Fruit fly (Drosophila melanogaster) whole organism, embryonic: ENCODE data around the gene Etl1.

Experiments
- B-H1 ChIP-seq: fragments of 200-800 bp; sonication (Bioruptor generic); IDR thresholded peaks from 3 replicates; pipeline ENCODE4 v1.3.6; 2022; ENCODE audit warnings: missing biosample characterization, missing genetic modification characterization
- CG1024 ChIP-seq: fragments of 200-800 bp; sonication (Bioruptor generic); IDR thresholded peaks from 2 replicates; pipeline ENCODE4 v1.3.6; 2022; ENCODE audit warnings: missing biosample characterization, missing genetic modification characterization
- CG10267 ChIP-seq: fragments of 200-800 bp; sonication (Bioruptor generic); optimal IDR thresholded peaks from 2 replicates; lab custom pipeline; 2018; ENCODE audit warnings: missing biosample characterization, mild to moderate bottlenecking, missing genetic modification characterization, moderate library complexity
- CG10462 ChIP-seq: fragments of 200-800 bp; sonication (Bioruptor generic); optimal IDR thresholded peaks from 2 replicates; lab custom pipeline; 2016; ENCODE audit warnings: missing biosample characterization, missing genetic modification characterization
- CG11398 ChIP-seq: fragments of 200-800 bp; sonication (Bioruptor generic); optimal IDR thresholded peaks from 2 replicates; lab custom pipeline; 2016; ENCODE audit warnings: missing biosample characterization, missing genetic modification characterization
- CG11560 ChIP-seq: fragments of 200-800 bp; sonication (Bioruptor generic); IDR thresholded peaks from 3 replicates; pipeline ENCODE4 v1.3.6; 2022; ENCODE audit warnings: missing biosample characterization, missing genetic modification characterization
- CG12299 ChIP-seq: fragments of 200-800 bp; sonication (Bioruptor generic); optimal IDR thresholded peaks from 2 replicates; lab custom pipeline; 2018; ENCODE audit warnings: missing biosample characterization, mild to moderate bottlenecking, missing genetic modification characterization
- CG14710 ChIP-seq: fragments of 200-800 bp; sonication (Bioruptor generic); optimal IDR thresholded peaks from 3 replicates; lab custom pipeline; 2019; ENCODE audit warnings: missing biosample characterization, mild to moderate bottlenecking, missing genetic modification characterization, moderate library complexity
- CG14860 ChIP-seq: fragments of 200-800 bp; sonication (Bioruptor generic); IDR thresholded peaks from 3 replicates; pipeline ENCODE4 v1.3.6; 2022; ENCODE audit warnings: missing biosample characterization, missing genetic modification characterization; ENCODE audit not compliant: partially characterized antibody
- CG17361 ChIP-seq: fragments of 200-800 bp; sonication (Bioruptor generic); IDR thresholded peaks from 3 replicates; pipeline ENCODE4 v1.3.6; 2022; ENCODE audit warnings: missing biosample characterization, missing genetic modification characterization
- CG18599 ChIP-seq: fragments of 200-800 bp; sonication (Bioruptor generic); optimal IDR thresholded peaks from 3 replicates; lab custom pipeline; 2017; ENCODE audit warnings: missing biosample characterization, missing genetic modification characterization, mild to moderate bottlenecking, moderate library complexity, missing genetic modification reagents
- CG2120 ChIP-seq: fragments of 200-800 bp; sonication (Bioruptor generic); optimal IDR thresholded peaks from 3 replicates; lab custom pipeline; 2016; ENCODE audit warnings: missing biosample characterization, missing genetic modification characterization
- CG30403 ChIP-seq: fragments of 200-800 bp; sonication (Bioruptor generic); optimal IDR thresholded peaks from 3 replicates; lab custom pipeline; 2016; ENCODE audit warnings: missing biosample characterization, missing genetic modification characterization
- CG34422 ChIP-seq: fragments of 200-800 bp; sonication (Bioruptor generic); IDR thresholded peaks from 3 replicates; pipeline ENCODE4 v1.3.6; 2022; ENCODE audit warnings: missing biosample characterization, missing genetic modification characterization
- CG7372 ChIP-seq: fragments of 200-800 bp; sonication (Bioruptor generic); IDR thresholded peaks from 2 replicates; pipeline ENCODE4 v1.3.6; 2022; ENCODE audit warnings: missing biosample characterization, missing genetic modification characterization
- CG7839 ChIP-seq: fragments of 200-800 bp; sonication (Bioruptor generic); optimal IDR thresholded peaks from 3 replicates; lab custom pipeline; 2018; ENCODE audit warnings: missing biosample characterization, mild to moderate bottlenecking, missing genetic modification characterization, moderate library complexity
- CG9876 ChIP-seq: fragments of 200-800 bp; sonication (Bioruptor generic); optimal IDR thresholded peaks from 2 replicates; lab custom pipeline; 2016; ENCODE audit warnings: missing biosample characterization, missing genetic modification characterization
- D ChIP-seq, 2 experiments: fragments of 200-800 bp in 1 of 2; fragments of >200 bp in 1 of 2; sonication (Bioruptor generic) in 1 of 2; optimal IDR thresholded peaks; 2 replicates in 1 of 2; 3 replicates in 1 of 2; lab custom pipeline; 2017; ENCODE audit warnings: mild to moderate bottlenecking in 1 of 2, missing biosample characterization in 1 of 2, missing genetic modification characterization in 1 of 2, missing genetic modification reagents in 1 of 2
- D19A ChIP-seq: fragments of 200-800 bp; optimal IDR thresholded peaks from 3 replicates; lab custom pipeline; 2019; ENCODE audit warnings: missing biosample characterization, mild to moderate bottlenecking, missing genetic modification characterization, moderate library complexity
- D19B ChIP-seq: fragments of 200-800 bp; sonication (Bioruptor generic); optimal IDR thresholded peaks from 2 replicates; lab custom pipeline; 2017; ENCODE audit warnings: missing biosample characterization, mild to moderate bottlenecking, missing genetic modification characterization
- Dip3 ChIP-seq: fragments of 200-800 bp; sonication (Bioruptor generic); optimal IDR thresholded peaks from 3 replicates; lab custom pipeline; 2016; ENCODE audit warnings: missing biosample characterization, missing genetic modification characterization
- HHEX ChIP-seq: fragments of 200-800 bp; sonication (Bioruptor generic); optimal IDR thresholded peaks from 3 replicates; lab custom pipeline; 2017; ENCODE audit warnings: missing biosample characterization, mild to moderate bottlenecking, missing genetic modification characterization, missing genetic modification reagents
- Hmr ChIP-seq: fragments of 200-800 bp; sonication (Bioruptor generic); optimal IDR thresholded peaks from 3 replicates; lab custom pipeline; 2017; ENCODE audit warnings: mild to moderate bottlenecking, missing biosample characterization, missing genetic modification reagents, missing genetic modification characterization
- NK7.1 ChIP-seq: fragments of 200-800 bp; sonication (Bioruptor generic); optimal IDR thresholded peaks from 3 replicates; lab custom pipeline; 2016; ENCODE audit warnings: missing biosample characterization, missing genetic modification characterization
- Oli ChIP-seq: fragments of 200-800 bp; sonication (Bioruptor generic); optimal IDR thresholded peaks from 2 replicates; lab custom pipeline; 2018; ENCODE audit warnings: missing biosample characterization, mild to moderate bottlenecking, missing genetic modification characterization, moderate library complexity
- Spps ChIP-seq: fragments of 200-800 bp; sonication (Bioruptor generic); optimal IDR thresholded peaks from 2 replicates; lab custom pipeline; 2018; ENCODE audit warnings: missing biosample characterization, mild to moderate bottlenecking, missing genetic modification characterization
- Usf ChIP-seq: fragments of 200-800 bp; sonication (Bioruptor generic); optimal IDR thresholded peaks from 2 replicates; lab custom pipeline; 2017; ENCODE audit warnings: missing genotype, missing biosample characterization, missing genetic modification characterization
- bbx ChIP-seq: fragments of 200-800 bp; sonication (Bioruptor generic); IDR thresholded peaks from 2 replicates; pipeline ENCODE4 v1.3.6; 2022; ENCODE audit warnings: missing biosample characterization, missing genetic modification characterization; ENCODE audit not compliant: partially characterized antibody
- btn ChIP-seq: fragments of 200-800 bp; sonication (Bioruptor generic); optimal IDR thresholded peaks from 2 replicates; lab custom pipeline; 2016; ENCODE audit warnings: missing biosample characterization, missing genetic modification characterization
- croc ChIP-seq: fragments of 200-800 bp; sonication (Bioruptor generic); conservative IDR thresholded peaks from 3 replicates; pipeline ENCODE4 v1.3.6; 2022; ENCODE audit warnings: missing biosample characterization, missing genetic modification characterization
- crp ChIP-seq, 2 experiments: fragments of 200-800 bp; sonication (Bioruptor generic); optimal IDR thresholded peaks; 2 replicates in 1 of 2; 3 replicates in 1 of 2; lab custom pipeline; 2017; ENCODE audit warnings: missing biosample characterization in 2 of 2, missing genetic modification characterization in 2 of 2, mild to moderate bottlenecking in 1 of 2, moderate library complexity in 1 of 2
- dm ChIP-seq: fragments of 200-800 bp; sonication (Bioruptor generic); optimal IDR thresholded peaks from 3 replicates; lab custom pipeline; 2016; ENCODE audit warnings: missing biosample characterization, missing genetic modification characterization
- ftz-f1 ChIP-seq: fragments of 200-800 bp; sonication (Bioruptor generic); optimal IDR thresholded peaks from 2 replicates; lab custom pipeline; 2016; ENCODE audit warnings: missing biosample characterization, missing genetic modification characterization
- fu2 ChIP-seq: fragments of 200-800 bp; sonication (Bioruptor generic); optimal IDR thresholded peaks from 2 replicates; lab custom pipeline; 2016; ENCODE audit warnings: missing biosample characterization, missing genetic modification characterization
- gt ChIP-seq: fragments of 200-800 bp; sonication (Bioruptor generic); IDR thresholded peaks from 2 replicates; pipeline ENCODE4 v1.3.6; 2022; ENCODE audit warnings: missing biosample characterization, missing genetic modification characterization
- kni ChIP-seq: fragments of 200-800 bp; sonication (Bioruptor generic); optimal IDR thresholded peaks from 3 replicates; lab custom pipeline; 2017; ENCODE audit warnings: mild to moderate bottlenecking, missing biosample characterization, missing genetic modification reagents, missing genetic modification characterization
- lab ChIP-seq: fragments of 200-800 bp; sonication (Bioruptor generic); optimal IDR thresholded peaks from 3 replicates; lab custom pipeline; 2017; ENCODE audit warnings: missing biosample characterization, missing genetic modification characterization, mild to moderate bottlenecking, moderate library complexity, missing genetic modification reagents
- lilli ChIP-seq: fragments of 200-800 bp; sonication (Bioruptor generic); optimal IDR thresholded peaks from 3 replicates; lab custom pipeline; 2016; ENCODE audit warnings: missing biosample characterization, missing genetic modification characterization
- oc ChIP-seq: fragments of 200-800 bp; sonication (Bioruptor generic); optimal IDR thresholded peaks from 2 replicates; lab custom pipeline; 2018; ENCODE audit warnings: missing biosample characterization, mild to moderate bottlenecking, missing genetic modification characterization, moderate library complexity
- p53 ChIP-seq: fragments of 200-800 bp; sonication (Bioruptor generic); optimal IDR thresholded peaks from 2 replicates; lab custom pipeline; 2016; ENCODE audit warnings: missing biosample characterization, missing genetic modification characterization
- peb ChIP-seq: fragments of 200-800 bp; sonication (Bioruptor generic); IDR thresholded peaks from 2 replicates; pipeline ENCODE4 v1.3.6; 2022; ENCODE audit warnings: missing biosample characterization, missing genetic modification characterization
- pfk ChIP-seq: fragments of 200-800 bp; sonication (Bioruptor generic); optimal IDR thresholded peaks from 2 replicates; lab custom pipeline; 2018; ENCODE audit warnings: missing biosample characterization, mild to moderate bottlenecking, missing genetic modification characterization, moderate library complexity
- salm ChIP-seq: fragments of 200-800 bp; sonication (Bioruptor generic); optimal IDR thresholded peaks from 2 replicates; lab custom pipeline; 2018; ENCODE audit warnings: missing biosample characterization, mild to moderate bottlenecking, missing genetic modification characterization
- slou ChIP-seq: fragments of 200-800 bp; sonication (Bioruptor generic); optimal IDR thresholded peaks from 3 replicates; lab custom pipeline; 2016; ENCODE audit warnings: missing biosample characterization, missing genetic modification characterization
- so ChIP-seq: fragments of 200-800 bp; sonication (Bioruptor generic); IDR thresholded peaks from 3 replicates; pipeline ENCODE4 v1.3.6; 2022; ENCODE audit warnings: missing biosample characterization, missing genetic modification characterization
- tio ChIP-seq: fragments of 200-800 bp; sonication (Bioruptor generic); optimal IDR thresholded peaks from 2 replicates; lab custom pipeline; 2017; ENCODE audit warnings: missing biosample characterization, missing genetic modification characterization, inconsistent platforms
- zfh1 ChIP-seq: fragments of 200-800 bp; sonication (Bioruptor generic); IDR thresholded peaks from 3 replicates; pipeline ENCODE4 v1.3.6; 2022; ENCODE audit warnings: missing biosample characterization, missing genetic modification characterization

Gene Etl1

DNA sequence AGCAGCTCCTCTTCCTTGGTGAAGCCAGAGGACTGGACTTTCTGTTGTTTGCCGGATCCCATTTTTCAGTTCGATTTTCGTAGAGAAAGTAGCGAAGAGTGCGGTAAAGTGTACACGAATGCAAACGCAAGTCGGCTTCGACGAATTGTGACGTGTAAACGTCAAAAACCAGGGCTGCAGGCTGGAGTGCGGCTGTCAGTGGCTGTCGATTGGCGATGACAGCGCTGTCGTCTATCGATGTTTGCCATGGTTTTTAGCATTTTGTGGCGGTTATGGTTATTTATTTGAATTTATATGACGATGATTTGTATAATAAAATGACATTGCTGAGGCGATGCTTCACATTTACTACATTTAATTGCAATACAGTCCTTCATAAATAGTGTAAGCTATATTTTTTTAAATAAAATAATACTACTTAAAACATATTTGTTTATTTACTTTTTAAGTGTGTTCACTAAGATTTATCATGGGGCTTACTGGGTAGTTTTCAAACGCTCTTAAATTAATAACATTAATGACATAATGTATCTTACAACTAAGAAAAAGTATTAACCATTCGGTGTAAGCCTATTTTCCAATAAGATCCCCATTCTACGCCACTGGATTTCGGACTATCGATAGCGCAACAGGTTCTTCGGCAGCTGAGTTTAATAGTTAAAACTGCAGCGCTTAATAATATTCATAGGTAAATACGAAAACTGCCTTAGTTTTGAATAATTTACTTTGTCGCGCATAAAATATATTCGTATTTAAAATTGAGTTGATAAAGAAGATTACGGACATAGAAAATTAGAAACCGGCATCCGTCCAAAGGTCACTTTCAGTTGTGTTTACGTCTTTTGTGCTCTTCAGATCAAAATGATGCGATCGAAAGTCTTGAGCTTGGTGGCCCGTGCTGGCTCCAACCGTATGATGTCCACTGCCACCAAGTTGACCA, 5.9 kb upstream of the Etl1 start, which contains the start of the genes CG5885 and CG4598 (continued):
- TF ChIP-seq CG1024 (GFP tag; lab: Robert Waterston, UW) (peak; percentile 42), NK7.1 (GFP tag; lab: Kevin White, UChicago) (no peak), dm (GFP tag; lab: Kevin White, UChicago) (no peak), tio (GFP tag; lab: Kevin White, UChicago) (no peak), Oli (tag; lab: Kevin White, UChicago) (peak; percentile 62), D19A (tag; lab: Kevin White, UChicago) (peak; percentile 99), ftz-f1 (no peak), CG14710 (tag; lab: Kevin White, UChicago) (peak; percentile 64), so (peak; percentile 44; the same call in 1 of the 3 replicates), CG17361 (GFP tag; lab: Robert Waterston, UW) (peak; percentile 77), crp (GFP tag; optimal IDR thresholded peaks at IDR 0.05; lab: Kevin White, UChicago) (peak in 1 of 2 experiments; percentile 55), Hmr (peak; percentile 75), CG7839 (tag; lab: Kevin White, UChicago) (peak; percentile 76), CG11560 (tag; lab: Robert Waterston, UW) (peak; percentile 41; the same call in 1 of the 3 replicates), CG7372 (peak; percentile 47; the same call in 1 of the 2 replicates), fu2 (no peak), kni (no peak), Spps (tag; lab: Kevin White, UChicago) (no peak), bbx (peak; percentile 81), CG2120 (GFP tag; lab: Kevin White, UChicago) (peak; percentile 76), CG30403 (GFP tag; lab: Kevin White, UChicago) (peak; percentile 77), CG10462 (peak; percentile 57), lilli (peak; percentile 80), CG12299 (tag; lab: Kevin White, UChicago) (peak; percentile 2), CG9876 (GFP tag; lab: Kevin White, UChicago) (no peak), Dip3 (GFP tag; lab: Kevin White, UChicago) (peak; percentile 21), CG34422 (peak; percentile 63; the same call in 2 of the 3 replicates), CG11398 (GFP tag; lab: Kevin White, UChicago) (no peak), peb (no peak), salm (tag; lab: Kevin White, UChicago) (no peak), slou (GFP tag; lab: Kevin White, UChicago) (peak; percentile 12), pfk (no peak), CG18599 (peak; percentile 70), CG10267 (tag; lab: Kevin White, UChicago) (peak; percentile 71), gt (GFP tag; lab: Robert Waterston, UW) (no peak), btn (GFP tag; lab: Kevin White, UChicago) (no peak), p53 (no peak), zfh1 (peak; percentile 69), croc (0 out of 3 replicates have a peak, but pooled peaks have one; percentile 25), oc (tag; lab: Kevin White, UChicago) (no peak), B-H1 (GFP tag; lab: Robert Waterston, UW) (no peak), HHEX (GFP tag; lab: Kevin White, UChicago) (peak; percentile 38), D19B (GFP tag; lab: Kevin White, UChicago) (peak; percentile 13), Usf (GFP tag; lab: Kevin White, UChicago) (no peak), D (optimal IDR thresholded peaks at IDR 0.05; lab: Kevin White, UChicago) (no peak), D (GFP tag; optimal IDR thresholded peaks at IDR 0.05; lab: Kevin White, UChicago) (peak; percentile 34), lab (GFP tag; lab: Kevin White, UChicago) (peak; percentile 40), CG14860 (GFP tag; lab: Robert Waterston, UW) (peak; percentile 68)
